Worm (Caenorhabditis elegans) whole organism, early embryonic: Measurements from ENCODE around the gene srsx-29.

ENCODE experiments used
- ama-1 ChIP-seq: fragments of 150-350 bp; optimal IDR thresholded peaks from 2 replicates; lab custom pipeline; 2014
- ceh-13 ChIP-seq: fragments of 200-800 bp; sonication (Bioruptor generic); optimal IDR thresholded peaks from 2 replicates; lab custom pipeline; 2018; ENCODE audit warnings: mild to moderate bottlenecking, missing genetic modification characterization, missing compliant biosample characterization
- flt-1 ChIP-seq: fragments of 200-800 bp; sonication (Bioruptor generic); IDR thresholded peaks from 2 replicates; pipeline ENCODE4 v1.3.6; 2022; ENCODE audit warnings: missing genetic modification characterization, missing compliant biosample characterization
- pes-1 ChIP-seq: fragments of 200-800 bp; sonication (Bioruptor generic); IDR thresholded peaks from 2 replicates; pipeline ENCODE4 v1.3.6; 2022; ENCODE audit warnings: missing genetic modification reagents, missing genetic modification characterization, missing compliant biosample characterization

DNA sequence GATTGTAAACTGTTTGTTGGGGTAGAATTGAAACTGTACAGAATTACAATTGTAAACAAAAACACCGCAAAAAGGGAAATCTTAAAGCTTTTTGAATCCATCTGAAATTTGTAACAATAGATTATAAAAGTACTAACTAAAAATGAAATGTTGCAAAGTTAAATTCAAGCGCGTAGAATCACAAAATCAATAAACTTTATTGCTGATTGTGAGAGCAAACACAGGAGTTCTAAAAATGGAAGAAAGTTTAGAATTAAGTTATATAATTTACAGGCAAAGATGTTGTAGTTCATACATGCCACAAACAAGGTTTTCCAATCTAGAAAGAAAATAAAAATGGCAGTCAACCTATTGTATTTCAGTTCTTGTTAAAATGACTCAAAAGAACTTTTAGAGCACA, 42.6 kb upstream of the srsx-29 start, which contains the start of gene C08B6.3:
- TF ChIP-seq ceh-13 (GFP tag; lab: Kevin White, UChicago) (no peak), pes-1 (no peak), flt-1 (GFP tag; lab: Robert Waterston, UW) (no peak), ama-1 (no peak)
